Fruit fly (Drosophila melanogaster) whole organism, embryonic: ENCODE data around the gene kairos.

Source experiments
- CG10321 ChIP-seq: fragments of 200-800 bp; sonication (Bioruptor generic); IDR thresholded peaks from 2 replicates; pipeline ENCODE4 v1.3.6; 2022; ENCODE audit warnings: missing biosample characterization, missing genetic modification characterization
- CG17359 ChIP-seq: fragments of 200-800 bp; sonication (Bioruptor generic); optimal IDR thresholded peaks from 3 replicates; lab custom pipeline; 2018; ENCODE audit warnings: missing biosample characterization, mild to moderate bottlenecking, missing genetic modification characterization, moderate library complexity
- CG30431 ChIP-seq: fragments of 200-800 bp; sonication (Bioruptor generic); optimal IDR thresholded peaks from 2 replicates; lab custom pipeline; 2017; ENCODE audit warnings: missing biosample characterization, missing genetic modification characterization
- CG3065 ChIP-seq: fragments of 200-800 bp; sonication (Bioruptor generic); optimal IDR thresholded peaks from 2 replicates; lab custom pipeline; 2016; ENCODE audit warnings: missing biosample characterization, missing genetic modification characterization
- CG31441 ChIP-seq: fragments of 200-800 bp; sonication (Bioruptor generic); IDR thresholded peaks from 2 replicates; pipeline ENCODE4 v1.3.6; 2022; ENCODE audit warnings: missing biosample characterization, missing genetic modification characterization
- CG32532 ChIP-seq: fragments of 200-800 bp; sonication (Bioruptor generic); IDR thresholded peaks from 2 replicates; pipeline ENCODE4 v1.3.6; 2022; ENCODE audit warnings: missing biosample characterization, missing genetic modification characterization
- CG32772 ChIP-seq: fragments of 200-800 bp; sonication (Bioruptor generic); IDR thresholded peaks from 2 replicates; pipeline ENCODE4 v1.3.6; 2022; ENCODE audit warnings: missing biosample characterization, missing genetic modification characterization
- CG42726 ChIP-seq: fragments of 200-800 bp; sonication (Bioruptor generic); IDR thresholded peaks from 2 replicates; pipeline ENCODE4 v1.3.6; 2022; ENCODE audit warnings: missing biosample characterization, missing genetic modification characterization; ENCODE audit not compliant: partially characterized antibody
- CG4820 ChIP-seq: fragments of 200-800 bp; sonication (Bioruptor generic); optimal IDR thresholded peaks from 3 replicates; lab custom pipeline; 2016; ENCODE audit warnings: missing biosample characterization, missing genetic modification characterization
- CG4854 ChIP-seq: fragments of 200-800 bp; sonication (Bioruptor generic); optimal IDR thresholded peaks from 2 replicates; lab custom pipeline; 2016; ENCODE audit warnings: missing biosample characterization, missing genetic modification characterization, inconsistent platforms
- CG7372 ChIP-seq: fragments of 200-800 bp; sonication (Bioruptor generic); IDR thresholded peaks from 2 replicates; pipeline ENCODE4 v1.3.6; 2022; ENCODE audit warnings: missing biosample characterization, missing genetic modification characterization
- CG8089 ChIP-seq: fragments of 200-800 bp; sonication (Bioruptor generic); optimal IDR thresholded peaks from 3 replicates; lab custom pipeline; 2016; ENCODE audit warnings: missing biosample characterization, missing genetic modification characterization
- CG8388 ChIP-seq: fragments of 200-800 bp; sonication (Bioruptor generic); optimal IDR thresholded peaks from 2 replicates; lab custom pipeline; 2019; ENCODE audit warnings: missing biosample characterization, mild to moderate bottlenecking, missing genetic modification characterization, moderate library complexity
- CoRest ChIP-seq: fragments of 200-800 bp; sonication (Bioruptor generic); optimal IDR thresholded peaks from 3 replicates; lab custom pipeline; 2018; ENCODE audit warnings: missing biosample characterization, mild to moderate bottlenecking, missing genetic modification characterization, moderate library complexity
- D19A ChIP-seq: fragments of 200-800 bp; optimal IDR thresholded peaks from 3 replicates; lab custom pipeline; 2019; ENCODE audit warnings: missing biosample characterization, mild to moderate bottlenecking, missing genetic modification characterization, moderate library complexity
- E2f2 ChIP-seq: fragments of 200-800 bp; sonication (Bioruptor generic); IDR thresholded peaks from 2 replicates; pipeline ENCODE4 v1.3.6; 2022; ENCODE audit warnings: missing biosample characterization, missing genetic modification characterization
- Eip74EF ChIP-seq, 2 experiments: fragments of 200-800 bp in 1 of 2; fragments of >200 bp in 1 of 2; sonication (Bioruptor generic) in 1 of 2; optimal IDR thresholded peaks; 2 replicates each; lab custom pipeline; 2017 to 2019; ENCODE audit warnings: missing biosample characterization in 2 of 2, missing genetic modification characterization in 2 of 2, mild to moderate bottlenecking in 1 of 2, moderate library complexity in 1 of 2
- H15 ChIP-seq: fragments of 200-800 bp; sonication (Bioruptor generic); IDR thresholded peaks from 3 replicates; pipeline ENCODE4 v1.3.6; 2022; ENCODE audit warnings: missing biosample characterization, missing genetic modification characterization
- Hand ChIP-seq: fragments of 200-800 bp; sonication (Bioruptor generic); optimal IDR thresholded peaks from 2 replicates; lab custom pipeline; 2017; ENCODE audit warnings: mild to moderate bottlenecking, missing biosample characterization, missing genetic modification reagents, missing genetic modification characterization
- Hr51 ChIP-seq, 2 experiments: fragments of 200-800 bp; sonication (Bioruptor generic); optimal IDR thresholded peaks; 2 replicates in 1 of 2; 3 replicates in 1 of 2; lab custom pipeline; 2016 to 2018; ENCODE audit warnings: missing biosample characterization in 2 of 2, missing genetic modification characterization in 2 of 2, mild to moderate bottlenecking in 1 of 2, moderate library complexity in 1 of 2
- Max ChIP-seq: fragments of 200-800 bp; sonication (Bioruptor generic); optimal IDR thresholded peaks from 2 replicates; lab custom pipeline; 2016; ENCODE audit warnings: missing biosample characterization, mild to moderate bottlenecking, missing genetic modification characterization
- Nf-YA ChIP-seq: fragments of 200-800 bp; sonication (Bioruptor generic); IDR thresholded peaks from 2 replicates; pipeline ENCODE4 v1.3.6; 2022; ENCODE audit warnings: missing biosample characterization, missing genetic modification characterization
- Scr ChIP-seq: fragments of 200-800 bp; sonication (Bioruptor generic); IDR thresholded peaks from 2 replicates; pipeline ENCODE4 v1.3.6; 2022; ENCODE audit warnings: missing biosample characterization, missing genetic modification characterization; ENCODE audit not compliant: partially characterized antibody
- Side ChIP-seq: fragments of 200-800 bp; sonication (Bioruptor generic); optimal IDR thresholded peaks from 2 replicates; lab custom pipeline; 2016; ENCODE audit warnings: missing biosample characterization, missing genetic modification characterization
- Spps ChIP-seq: fragments of 200-800 bp; sonication (Bioruptor generic); optimal IDR thresholded peaks from 2 replicates; lab custom pipeline; 2018; ENCODE audit warnings: missing biosample characterization, mild to moderate bottlenecking, missing genetic modification characterization
- ab ChIP-seq: fragments of 200-800 bp; sonication (Bioruptor generic); optimal IDR thresholded peaks from 2 replicates; lab custom pipeline; 2016; ENCODE audit warnings: missing biosample characterization, missing genetic modification characterization
- amos ChIP-seq: fragments of 200-800 bp; sonication (Bioruptor generic); IDR thresholded peaks from 2 replicates; pipeline ENCODE4 v1.3.6; 2022; ENCODE audit warnings: missing biosample characterization, missing genetic modification characterization; ENCODE audit not compliant: partially characterized antibody
- bigmax ChIP-seq: fragments of 200-800 bp; sonication (Bioruptor generic); optimal IDR thresholded peaks from 2 replicates; lab custom pipeline; 2018; ENCODE audit warnings: missing biosample characterization, mild to moderate bottlenecking, missing genetic modification characterization
- btn ChIP-seq: fragments of 200-800 bp; sonication (Bioruptor generic); optimal IDR thresholded peaks from 2 replicates; lab custom pipeline; 2016; ENCODE audit warnings: missing biosample characterization, missing genetic modification characterization
- caup ChIP-seq: fragments of 200-800 bp; sonication (Bioruptor generic); optimal IDR thresholded peaks from 3 replicates; lab custom pipeline; 2017; ENCODE audit warnings: missing biosample characterization, mild to moderate bottlenecking, missing genetic modification characterization, moderate library complexity; ENCODE audit not compliant: severe bottlenecking
- cg ChIP-seq: fragments of 200-800 bp; sonication (Bioruptor generic); optimal IDR thresholded peaks from 3 replicates; lab custom pipeline; 2019; ENCODE audit warnings: missing biosample characterization, mild to moderate bottlenecking, missing genetic modification characterization, moderate library complexity
- chm ChIP-seq: fragments of 200-800 bp; sonication (Bioruptor generic); IDR thresholded peaks from 2 replicates; pipeline ENCODE4 v1.3.6; 2022; ENCODE audit warnings: missing biosample characterization, missing genetic modification characterization
- ewg ChIP-seq: fragments of 200-800 bp; sonication (Bioruptor generic); optimal IDR thresholded peaks from 3 replicates; lab custom pipeline; 2017; ENCODE audit warnings: mild to moderate bottlenecking, missing biosample characterization, missing genetic modification reagents, missing genetic modification characterization
- gsb ChIP-seq: fragments of 200-800 bp; sonication (Bioruptor generic); IDR thresholded peaks from 2 replicates; pipeline ENCODE4 v1.3.6; 2022; ENCODE audit warnings: missing biosample characterization, missing genetic modification characterization
- insv ChIP-seq, 2 experiments: fragments of 200-800 bp; sonication (Bioruptor generic); optimal IDR thresholded peaks; 3 replicates each; lab custom pipeline; 2016 to 2018; ENCODE audit warnings: missing biosample characterization in 2 of 2, missing genetic modification characterization in 2 of 2
- lola ChIP-seq, 3 experiments: fragments of >200 bp in 2 of 3; fragments of 200-800 bp in 1 of 3; sonication (Bioruptor generic) in 1 of 3; optimal IDR thresholded peaks; 2 replicates each; lab custom pipeline; 2017 to 2019; ENCODE audit warnings: missing biosample characterization in 3 of 3, missing genetic modification characterization in 3 of 3, mild to moderate bottlenecking in 1 of 3, moderate library complexity in 1 of 3
- nmo ChIP-seq: fragments of 200-800 bp; sonication (Bioruptor generic); optimal IDR thresholded peaks from 2 replicates; lab custom pipeline; 2018; ENCODE audit warnings: missing biosample characterization, mild to moderate bottlenecking, missing genetic modification characterization, moderate library complexity
- onecut ChIP-seq: fragments of 200-800 bp; sonication (Bioruptor generic); IDR thresholded peaks from 2 replicates; pipeline ENCODE4 v1.3.6; 2022; ENCODE audit warnings: missing biosample characterization, missing genetic modification characterization
- phol ChIP-seq: fragments of 200-800 bp; sonication (Bioruptor generic); optimal IDR thresholded peaks from 3 replicates; lab custom pipeline; 2018; ENCODE audit warnings: missing biosample characterization, mild to moderate bottlenecking, missing genetic modification characterization, moderate library complexity
- pnt ChIP-seq: fragments of 200-800 bp; sonication (Bioruptor generic); optimal IDR thresholded peaks from 3 replicates; lab custom pipeline; 2016; ENCODE audit warnings: missing biosample characterization, missing genetic modification characterization
- pum ChIP-seq: fragments of 200-800 bp; sonication (Bioruptor generic); optimal IDR thresholded peaks from 2 replicates; lab custom pipeline; 2016; ENCODE audit warnings: missing biosample characterization, missing genetic modification characterization
- sens-2 ChIP-seq: fragments of 200-800 bp; sonication (Bioruptor generic); IDR thresholded peaks from 2 replicates; pipeline ENCODE4 v1.3.6; 2022; ENCODE audit warnings: missing biosample characterization, missing genetic modification characterization
- shn ChIP-seq: fragments of 200-800 bp; sonication (Bioruptor generic); optimal IDR thresholded peaks from 3 replicates; lab custom pipeline; 2016; ENCODE audit warnings: missing biosample characterization, missing genetic modification characterization
- sim ChIP-seq: fragments of 200-800 bp; sonication (Bioruptor generic); IDR thresholded peaks from 2 replicates; pipeline ENCODE4 v1.3.6; 2022; ENCODE audit warnings: missing biosample characterization, missing genetic modification characterization
- slbo ChIP-seq: fragments of 200-800 bp; sonication (Bioruptor generic); IDR thresholded peaks from 2 replicates; pipeline ENCODE4 v1.3.6; 2022; ENCODE audit warnings: missing biosample characterization, missing genetic modification characterization
- sqz ChIP-seq: fragments of 200-800 bp; sonication (Bioruptor generic); optimal IDR thresholded peaks from 3 replicates; lab custom pipeline; 2018; ENCODE audit warnings: missing biosample characterization, mild to moderate bottlenecking, missing genetic modification characterization
- stc ChIP-seq: fragments of 200-800 bp; sonication (Bioruptor generic); IDR thresholded peaks from 2 replicates; pipeline ENCODE4 v1.3.6; 2022; ENCODE audit warnings: missing biosample characterization, missing genetic modification characterization
- tin ChIP-seq: fragments of 200-800 bp; sonication (Bioruptor generic); optimal IDR thresholded peaks from 3 replicates; lab custom pipeline; 2016; ENCODE audit warnings: missing biosample characterization, missing genetic modification characterization
- unc-4 ChIP-seq: fragments of 200-800 bp; sonication (Bioruptor generic); IDR thresholded peaks from 2 replicates; pipeline ENCODE4 v1.3.6; 2022; ENCODE audit warnings: missing biosample characterization, missing genetic modification characterization; ENCODE audit not compliant: partially characterized antibody
- wor ChIP-seq: fragments of 200-800 bp; sonication (Bioruptor generic); IDR thresholded peaks from 2 replicates; pipeline ENCODE4 v1.3.6; 2022; ENCODE audit warnings: missing biosample characterization, missing genetic modification characterization

kairos gene

dm6 chrX:18358352-18358931, 2.5 kb upstream of the kairos start, which contains the start of gene CG6106 (continued):
- TF ChIP-seq chm (GFP tag; lab: Robert Waterston, UW) (no peak), Eip74EF (GFP tag; optimal IDR thresholded peaks at IDR 0.05; lab: Kevin White, UChicago) (no peak), nmo (peak; percentile 26), stc (no peak), slbo (GFP tag; lab: Robert Waterston, UW) (peak; percentile 10; the same call in 1 of the 2 replicates), pnt (GFP tag; lab: Kevin White, UChicago) (no peak), caup (GFP tag; lab: Kevin White, UChicago) (no peak), ab (GFP tag; lab: Kevin White, UChicago) (no peak), shn (GFP tag; lab: Kevin White, UChicago) (no peak), sim (GFP tag; lab: Robert Waterston, UW) (no peak), insv (GFP tag; optimal IDR thresholded peaks at IDR 0.05; lab: Kevin White, UChicago) (no peak), gsb (GFP tag; lab: Robert Waterston, UW) (no peak), bigmax (GFP tag; lab: Kevin White, UChicago) (no peak), CG32532 (GFP tag; lab: Robert Waterston, UW) (0 out of 2 replicates have a peak, but pooled peaks have one; percentile 18), Max (GFP tag; lab: Kevin White, UChicago) (no peak), CG17359 (tag; lab: Kevin White, UChicago) (peak; percentile 12), Spps (no peak), btn (GFP tag; lab: Kevin White, UChicago) (no peak), phol (tag; lab: Kevin White, UChicago) (peak; percentile 59), wor (no peak), pum (peak; percentile 6), CoRest (tag; lab: Kevin White, UChicago) (no peak), Nf-YA (GFP tag; lab: Robert Waterston, UW) (no peak), CG32772 (GFP tag; lab: Robert Waterston, UW) (no peak), cg (GFP tag; lab: Kevin White, UChicago) (no peak), ewg (GFP tag; lab: Kevin White, UChicago) (no peak), CG7372 (no peak), D19A (peak; percentile 5), CG4854 (GFP tag; lab: Kevin White, UChicago) (no peak), Scr (GFP tag; lab: Robert Waterston, UW) (no peak), sqz (no peak), onecut (no peak), sens-2 (GFP tag; lab: Robert Waterston, UW) (no peak), CG42726 (no peak), Side (GFP tag; lab: Kevin White, UChicago) (no peak), CG8388 (GFP tag; lab: Kevin White, UChicago) (no peak), CG31441 (GFP tag; lab: Robert Waterston, UW) (no peak), CG3065 (GFP tag; lab: Kevin White, UChicago) (no peak), unc-4 (GFP tag; lab: Robert Waterston, UW) (no peak), CG10321 (GFP tag; lab: Robert Waterston, UW) (no peak), Hr51 (GFP tag; optimal IDR thresholded peaks at IDR 0.05; lab: Kevin White, UChicago) (peak in 1 of 2 experiments; percentile 32), Hand (GFP tag; lab: Kevin White, UChicago) (no peak), CG4820 (GFP tag; lab: Kevin White, UChicago) (peak; percentile 21), CG30431 (GFP tag; lab: Kevin White, UChicago) (no peak), lola (GFP tag; optimal IDR thresholded peaks at IDR 0.05; lab: Kevin White, UChicago) (no peak), H15 (GFP tag; lab: Robert Waterston, UW) (no peak), E2f2 (no peak), amos (GFP tag; lab: Robert Waterston, UW) (no peak), CG8089 (no peak), tin (no peak)
